Worm (Caenorhabditis elegans) whole organism, L4 larva: ENCODE measurements around the gene T04B2.3.

Source experiments
- ceh-28 ChIP-seq: fragments of 150-350 bp; optimal IDR thresholded peaks from 2 replicates; lab custom pipeline; 2014; ENCODE audit warnings: missing biosample characterization, missing genetic modification reagents, missing genetic modification characterization
- fkh-10 ChIP-seq: fragments of 150-350 bp; optimal IDR thresholded peaks from 2 replicates; lab custom pipeline; 2014; ENCODE audit warnings: missing biosample characterization, missing genetic modification reagents, missing genetic modification characterization
- fos-1 ChIP-seq: fragments of 150-350 bp; optimal IDR thresholded peaks from 2 replicates; lab custom pipeline; 2014; ENCODE audit warnings: missing biosample characterization, missing genetic modification characterization
- lin-13 ChIP-seq: fragments of 150-350 bp; optimal IDR thresholded peaks from 2 replicates; lab custom pipeline; 2014; ENCODE audit warnings: missing biosample characterization, missing genetic modification reagents, missing genetic modification characterization
- lin-15B ChIP-seq: fragments of 150-350 bp; sonication (generic microtip); optimal IDR thresholded peaks from 3 replicates; lab custom pipeline; 2014; ENCODE audit warnings: missing biosample characterization, missing genetic modification characterization
- madf-5 ChIP-seq, 2 experiments: fragments of 200-800 bp; sonication (Bioruptor generic); IDR thresholded peaks; 2 replicates each; pipeline ENCODE4 v1.3.6; 2022; ENCODE audit warnings: missing compliant biosample characterization in 2 of 2, missing genetic modification characterization in 2 of 2
- nhr-111 ChIP-seq: fragments of 200-800 bp; sonication (Bioruptor generic); optimal IDR thresholded peaks from 2 replicates; lab custom pipeline; 2018; ENCODE audit warnings: mild to moderate bottlenecking, missing genetic modification characterization, missing compliant biosample characterization
- nhr-77 ChIP-seq: fragments of 150-350 bp; optimal IDR thresholded peaks from 2 replicates; lab custom pipeline; 2014; ENCODE audit warnings: missing biosample characterization, missing genetic modification characterization
- pqm-1 ChIP-seq: sonication (generic microtip); optimal IDR thresholded peaks from 2 replicates; lab custom pipeline; 2017; ENCODE audit warnings: missing biosample characterization, missing genetic modification characterization
- rbr-2 ChIP-seq: sonication (generic microtip); optimal IDR thresholded peaks from 2 replicates; lab custom pipeline; 2016; ENCODE audit warnings: missing genotype, missing genetic modification characterization, missing compliant biosample characterization
- unc-130 ChIP-seq: sonication (generic microtip); optimal IDR thresholded peaks from 2 replicates; lab custom pipeline; 2016; ENCODE audit warnings: missing genetic modification reagents, missing genetic modification characterization, missing compliant biosample characterization
- zag-1 ChIP-seq: fragments of 150-350 bp; optimal IDR thresholded peaks from 2 replicates; lab custom pipeline; 2014; ENCODE audit warnings: missing biosample characterization, missing genetic modification characterization
- zip-11 ChIP-seq: fragments of 200-800 bp; sonication (Bioruptor generic); IDR thresholded peaks from 2 replicates; pipeline ENCODE4 v1.3.6; 2022; ENCODE audit warnings: missing genetic modification characterization, missing compliant biosample characterization

ce11 chrIV:10085401-10086187 is 38.4 kb downstream of the T04B2.3 start, which contains the start of the genes col-2 and ndc-80:
- peak; percentile 82 for TF ChIP-seq unc-130 (GFP tag; lab: Kevin White, UChicago)
- peak; percentile 37 for TF ChIP-seq lin-13 (GFP tag; lab: Kevin White, UChicago)
- TF ChIP-seq fos-1, result no peak
- no peak for TF ChIP-seq zag-1 (tag; lab: Kevin White, UChicago)
- TF ChIP-seq fkh-10, result no peak
- TF ChIP-seq rbr-2 (tag; lab: Kevin White, UChicago), result peak; percentile 43
- TF ChIP-seq lin-15B, result no peak
- TF ChIP-seq nhr-77 (tag; lab: Kevin White, UChicago), result no peak
- TF ChIP-seq ceh-28 (tag; lab: Kevin White, UChicago), result no peak
- no peak for TF ChIP-seq zip-11
- no peak for TF ChIP-seq madf-5 (GFP tag; IDR thresholded peaks at IDR 0.05; lab: Robert Waterston, UW)
- no peak for TF ChIP-seq pqm-1 (tag; lab: Kevin White, UChicago)
- TF ChIP-seq nhr-111 (GFP tag; lab: Kevin White, UChicago), result no peak
